Fruit fly (Drosophila melanogaster) whole organism, embryonic: Measurements from ENCODE around the gene CG15530.

Experiments
- Awh ChIP-seq: fragments of 200-800 bp; sonication (Bioruptor generic); IDR thresholded peaks from 2 replicates; pipeline ENCODE4, ENCODE4 v1.3.6; 2022; ENCODE audit warnings: missing biosample characterization, missing genetic modification characterization
- CG10267 ChIP-seq: fragments of 200-800 bp; sonication (Bioruptor generic); optimal IDR thresholded peaks from 2 replicates; lab custom pipeline; 2018; ENCODE audit warnings: missing biosample characterization, mild to moderate bottlenecking, missing genetic modification characterization, moderate library complexity
- CG10654 ChIP-seq: fragments of 200-800 bp; sonication (Bioruptor generic); optimal IDR thresholded peaks from 2 replicates; lab custom pipeline; 2016; ENCODE audit warnings: missing biosample characterization, missing genetic modification characterization
- CG10979 ChIP-seq: fragments of 200-800 bp; sonication (Bioruptor generic); optimal IDR thresholded peaks from 2 replicates; lab custom pipeline; 2018; ENCODE audit warnings: missing biosample characterization, mild to moderate bottlenecking, missing genetic modification characterization, moderate library complexity
- CG12104 ChIP-seq: fragments of 200-800 bp; sonication (Bioruptor generic); optimal IDR thresholded peaks from 3 replicates; lab custom pipeline; 2016; ENCODE audit warnings: missing biosample characterization, missing genetic modification characterization
- CG1233 ChIP-seq: fragments of 200-800 bp; sonication (Bioruptor generic); optimal IDR thresholded peaks from 4 replicates; lab custom pipeline; 2018; ENCODE audit warnings: missing biosample characterization, mild to moderate bottlenecking, missing genetic modification characterization
- CG12659 ChIP-seq: fragments of 200-800 bp; sonication (Bioruptor generic); optimal IDR thresholded peaks from 3 replicates; lab custom pipeline; 2017; ENCODE audit warnings: mild to moderate bottlenecking, missing biosample characterization, missing genetic modification reagents, missing genetic modification characterization
- CG1602 ChIP-seq: fragments of 200-800 bp; sonication (Bioruptor generic); optimal IDR thresholded peaks from 3 replicates; lab custom pipeline; 2016; ENCODE audit warnings: missing biosample characterization, missing genetic modification characterization
- CG1603 ChIP-seq: fragments of 200-800 bp; sonication (Bioruptor generic); optimal IDR thresholded peaks from 2 replicates; lab custom pipeline; 2019; ENCODE audit warnings: missing biosample characterization, mild to moderate bottlenecking, missing genetic modification characterization, moderate library complexity
- CG1647 ChIP-seq: fragments of 200-800 bp; sonication (Bioruptor generic); optimal IDR thresholded peaks from 3 replicates; lab custom pipeline; 2016; ENCODE audit warnings: missing biosample characterization, missing genetic modification characterization
- CG17385 ChIP-seq: fragments of 200-800 bp; sonication (Bioruptor generic); optimal IDR thresholded peaks from 3 replicates; lab custom pipeline; 2018; ENCODE audit warnings: missing biosample characterization, mild to moderate bottlenecking, missing genetic modification characterization
- CG17568 ChIP-seq: fragments of 200-800 bp; sonication (Bioruptor generic); optimal IDR thresholded peaks from 2 replicates; lab custom pipeline; 2018; ENCODE audit warnings: missing biosample characterization, mild to moderate bottlenecking, missing genetic modification characterization, moderate library complexity
- CG18262 ChIP-seq: fragments of 200-800 bp; optimal IDR thresholded peaks from 3 replicates; lab custom pipeline; 2019; ENCODE audit warnings: missing biosample characterization, mild to moderate bottlenecking, missing genetic modification characterization, moderate library complexity
- CG2678 ChIP-seq: fragments of 200-800 bp; sonication (Bioruptor generic); optimal IDR thresholded peaks from 3 replicates; lab custom pipeline; 2019; ENCODE audit warnings: missing biosample characterization, mild to moderate bottlenecking, missing genetic modification characterization, moderate library complexity
- CG31441 ChIP-seq: fragments of 200-800 bp; sonication (Bioruptor generic); IDR thresholded peaks from 2 replicates; pipeline ENCODE4 v1.3.6; 2022; ENCODE audit warnings: missing biosample characterization, missing genetic modification characterization
- CG34224 ChIP-seq: fragments of 200-800 bp; sonication (Bioruptor generic); IDR thresholded peaks from 3 replicates; pipeline ENCODE4 v1.3.6; 2022; ENCODE audit warnings: missing biosample characterization, missing genetic modification characterization; ENCODE audit not compliant: partially characterized antibody
- CG3995 ChIP-seq: fragments of 200-800 bp; sonication (Bioruptor generic); optimal IDR thresholded peaks from 3 replicates; lab custom pipeline; 2016; ENCODE audit warnings: missing biosample characterization, missing genetic modification characterization
- CG4854 ChIP-seq: fragments of 200-800 bp; sonication (Bioruptor generic); optimal IDR thresholded peaks from 2 replicates; lab custom pipeline; 2016; ENCODE audit warnings: missing biosample characterization, missing genetic modification characterization, inconsistent platforms
- CG7839 ChIP-seq: fragments of 200-800 bp; sonication (Bioruptor generic); optimal IDR thresholded peaks from 3 replicates; lab custom pipeline; 2018; ENCODE audit warnings: missing biosample characterization, mild to moderate bottlenecking, missing genetic modification characterization, moderate library complexity
- CG9727 ChIP-seq: fragments of 200-800 bp; sonication (Bioruptor generic); optimal IDR thresholded peaks from 3 replicates; lab custom pipeline; 2017; ENCODE audit warnings: missing biosample characterization, mild to moderate bottlenecking, missing genetic modification characterization
- Dad ChIP-seq: fragments of 200-800 bp; sonication (Bioruptor generic); optimal IDR thresholded peaks from 3 replicates; lab custom pipeline; 2016; ENCODE audit warnings: missing biosample characterization, missing genetic modification characterization
- Dip3 ChIP-seq: fragments of 200-800 bp; sonication (Bioruptor generic); optimal IDR thresholded peaks from 3 replicates; lab custom pipeline; 2016; ENCODE audit warnings: missing biosample characterization, missing genetic modification characterization
- Dp ChIP-seq: fragments of 200-800 bp; sonication (Bioruptor generic); optimal IDR thresholded peaks from 2 replicates; lab custom pipeline; 2018; ENCODE audit warnings: missing biosample characterization, mild to moderate bottlenecking, missing genetic modification characterization, moderate library complexity
- E2f2 ChIP-seq: fragments of 200-800 bp; sonication (Bioruptor generic); IDR thresholded peaks from 2 replicates; pipeline ENCODE4 v1.3.6; 2022; ENCODE audit warnings: missing biosample characterization, missing genetic modification characterization
- ERR ChIP-seq: fragments of 200-800 bp; sonication (Bioruptor generic); optimal IDR thresholded peaks from 2 replicates; lab custom pipeline; 2016; ENCODE audit warnings: missing biosample characterization, missing genetic modification characterization
- Eip74EF ChIP-seq, 2 experiments: fragments of 200-800 bp in 1 of 2; fragments of >200 bp in 1 of 2; sonication (Bioruptor generic) in 1 of 2; optimal IDR thresholded peaks; 2 replicates each; lab custom pipeline; 2017 to 2019; ENCODE audit warnings: missing biosample characterization in 2 of 2, missing genetic modification characterization in 2 of 2, mild to moderate bottlenecking in 1 of 2, moderate library complexity in 1 of 2
- HLH54F ChIP-seq: fragments of 200-800 bp; sonication (Bioruptor generic); optimal IDR thresholded peaks from 3 replicates; lab custom pipeline; 2016; ENCODE audit warnings: missing biosample characterization, missing genetic modification characterization
- Hsf ChIP-seq: fragments of 200-800 bp; sonication (Bioruptor generic); optimal IDR thresholded peaks from 3 replicates; lab custom pipeline; 2016; ENCODE audit warnings: missing biosample characterization, missing genetic modification characterization
- Myb ChIP-seq: fragments of 200-800 bp; sonication (Bioruptor generic); optimal IDR thresholded peaks from 2 replicates; lab custom pipeline; 2016; ENCODE audit warnings: missing biosample characterization, missing genetic modification characterization
- PHDP ChIP-seq: fragments of 200-800 bp; sonication (Bioruptor generic); optimal IDR thresholded peaks from 3 replicates; lab custom pipeline; 2018; ENCODE audit warnings: missing biosample characterization, mild to moderate bottlenecking, missing genetic modification characterization, moderate library complexity
- Scr ChIP-seq: fragments of 200-800 bp; sonication (Bioruptor generic); IDR thresholded peaks from 2 replicates; pipeline ENCODE4 v1.3.6; 2022; ENCODE audit warnings: missing biosample characterization, missing genetic modification characterization; ENCODE audit not compliant: partially characterized antibody
- Sox100B ChIP-seq: fragments of 200-800 bp; sonication (Bioruptor generic); optimal IDR thresholded peaks from 3 replicates; lab custom pipeline; 2018; ENCODE audit warnings: missing biosample characterization, mild to moderate bottlenecking, missing genetic modification characterization
- Ssrp ChIP-seq: fragments of 200-800 bp; sonication (Bioruptor generic); optimal IDR thresholded peaks from 2 replicates; lab custom pipeline; 2018; ENCODE audit warnings: missing biosample characterization, mild to moderate bottlenecking, missing genetic modification characterization, moderate library complexity
- Trl ChIP-seq, 3 experiments: fragments of >200 bp in 2 of 3; fragments of 200-800 bp in 1 of 3; sonication (Bioruptor generic) in 1 of 3; optimal IDR thresholded peaks; 2 replicates in 1 of 3; 3 replicates in 2 of 3; lab custom pipeline; 2016 to 2017; ENCODE audit warnings: missing biosample characterization in 1 of 3, missing genetic modification characterization in 1 of 3
- bab2 ChIP-seq: fragments of 200-800 bp; sonication (Bioruptor generic); optimal IDR thresholded peaks from 2 replicates; lab custom pipeline; 2016; ENCODE audit warnings: missing biosample characterization, missing genetic modification characterization
- cad ChIP-seq: fragments of >200 bp; optimal IDR thresholded peaks from 2 replicates; lab custom pipeline; 2017; ENCODE audit warnings: missing biosample characterization, missing genetic modification characterization
- chif ChIP-seq, 2 experiments: fragments of 200-800 bp; sonication (Bioruptor generic); optimal IDR thresholded peaks; 3 replicates each; lab custom pipeline; 2016; ENCODE audit warnings: missing biosample characterization in 2 of 2, missing genetic modification characterization in 2 of 2
- dm ChIP-seq: fragments of 200-800 bp; sonication (Bioruptor generic); optimal IDR thresholded peaks from 3 replicates; lab custom pipeline; 2016; ENCODE audit warnings: missing biosample characterization, missing genetic modification characterization
- esg ChIP-seq: fragments of 200-800 bp; sonication (Bioruptor generic); conservative IDR thresholded peaks from 2 replicates; pipeline ENCODE4 v1.3.6; 2022; ENCODE audit warnings: missing biosample characterization, missing genetic modification characterization
- eyg ChIP-seq: fragments of 200-800 bp; sonication (Bioruptor generic); optimal IDR thresholded peaks from 3 replicates; lab custom pipeline; 2016; ENCODE audit warnings: missing biosample characterization, missing genetic modification characterization
- gce ChIP-seq: fragments of 200-800 bp; sonication (Bioruptor generic); IDR thresholded peaks from 3 replicates; pipeline ENCODE4 v1.3.6; 2022; ENCODE audit warnings: missing biosample characterization, missing genetic modification characterization
- gem ChIP-seq: fragments of 200-800 bp; sonication (Bioruptor generic); optimal IDR thresholded peaks from 2 replicates; lab custom pipeline; 2019; ENCODE audit warnings: missing biosample characterization, mild to moderate bottlenecking, missing genetic modification characterization, moderate library complexity
- lola ChIP-seq, 3 experiments: fragments of >200 bp in 2 of 3; fragments of 200-800 bp in 1 of 3; sonication (Bioruptor generic) in 1 of 3; optimal IDR thresholded peaks; 2 replicates each; lab custom pipeline; 2017 to 2019; ENCODE audit warnings: missing biosample characterization in 3 of 3, missing genetic modification characterization in 3 of 3, mild to moderate bottlenecking in 1 of 3, moderate library complexity in 1 of 3
- p53 ChIP-seq: fragments of 200-800 bp; sonication (Bioruptor generic); optimal IDR thresholded peaks from 2 replicates; lab custom pipeline; 2016; ENCODE audit warnings: missing biosample characterization, missing genetic modification characterization
- pb ChIP-seq: fragments of 200-800 bp; sonication (Bioruptor generic); optimal IDR thresholded peaks from 3 replicates; lab custom pipeline; 2016; ENCODE audit warnings: missing biosample characterization, missing genetic modification characterization
- pfk ChIP-seq: fragments of 200-800 bp; sonication (Bioruptor generic); optimal IDR thresholded peaks from 2 replicates; lab custom pipeline; 2018; ENCODE audit warnings: missing biosample characterization, mild to moderate bottlenecking, missing genetic modification characterization, moderate library complexity
- prd ChIP-seq, 3 experiments: fragments of >200 bp in 2 of 3; fragments of 200-800 bp in 1 of 3; sonication (Bioruptor generic) in 1 of 3; optimal IDR thresholded peaks in 2 of 3; IDR thresholded peaks in 1 of 3; 2 replicates in 2 of 3; 3 replicates in 1 of 3; pipeline versions ENCODE4 v1.3.6 to Lab custom; 2017 to 2022; ENCODE audit warnings: missing biosample characterization in 1 of 3, missing genetic modification characterization in 1 of 3
- repo ChIP-seq: fragments of 200-800 bp; sonication (Bioruptor generic); optimal IDR thresholded peaks from 2 replicates; lab custom pipeline; 2016; ENCODE audit warnings: missing biosample characterization, missing genetic modification characterization
- zfh1 ChIP-seq: fragments of 200-800 bp; sonication (Bioruptor generic); IDR thresholded peaks from 3 replicates; pipeline ENCODE4 v1.3.6; 2022; ENCODE audit warnings: missing biosample characterization, missing genetic modification characterization

The CG15530 gene

DNA sequence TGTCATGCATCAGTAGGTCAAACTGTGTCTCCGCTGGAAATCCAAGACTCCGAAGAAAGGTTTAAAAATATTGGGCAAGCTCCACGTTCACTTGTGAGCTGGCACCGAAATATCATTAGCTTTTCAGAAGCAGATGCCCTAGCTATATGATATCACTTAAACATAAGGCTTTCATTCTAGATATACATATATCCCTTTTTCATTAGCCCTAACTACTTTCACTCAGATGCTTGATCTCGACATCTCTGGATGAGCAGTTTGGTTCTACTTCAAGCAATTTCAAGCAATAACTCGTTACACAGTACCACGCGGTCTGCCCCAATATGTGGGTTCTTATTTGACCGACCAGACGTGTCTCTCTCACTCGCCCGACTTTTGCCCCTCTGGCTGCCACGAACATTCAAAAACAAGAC lies 13.8 kb downstream of the CG15530 start (continued):
- no peak for TF ChIP-seq CG34224 (GFP tag; lab: Robert Waterston, UW)
- peak; percentile 34 for TF ChIP-seq CG1603 (tag; lab: Kevin White, UChicago)
- TF ChIP-seq CG10654 (GFP tag; lab: Kevin White, UChicago), result no peak
- TF ChIP-seq CG31441, result peak; percentile 45; the same call in 1 of the 2 replicates
- TF ChIP-seq gem, result peak; percentile 61
- peak; percentile 34 for TF ChIP-seq Sox100B (GFP tag; lab: Kevin White, UChicago)
- peak; percentile 19 for TF ChIP-seq dm (GFP tag; lab: Kevin White, UChicago)
- peak; percentile 58 for TF ChIP-seq CG18262
- TF ChIP-seq zfh1 (GFP tag; lab: Robert Waterston, UW), result peak; percentile 48; the same call in 1 of the 3 replicates
- peak; percentile 56 for TF ChIP-seq CG12659 (GFP tag; lab: Kevin White, UChicago)
- peak in 1 of 3 experiments; percentile 33 for TF ChIP-seq lola (GFP tag; optimal IDR thresholded peaks at IDR 0.05; lab: Kevin White, UChicago)
- peak in 1 of 2 experiments; percentile 59 for TF ChIP-seq chif (GFP tag; optimal IDR thresholded peaks at IDR 0.05; lab: Kevin White, UChicago)
- peak; percentile 3 for TF ChIP-seq CG12104
- no peak for TF ChIP-seq prd (optimal IDR thresholded peaks at IDR 0.05; lab: Kevin White, UChicago)
- TF ChIP-seq prd (GFP tag; IDR thresholded peaks at IDR 0.05; lab: Robert Waterston, UW), result peak; percentile 6; the same call in 1 of the 3 replicates
- peak; percentile 35 for TF ChIP-seq CG1602 (GFP tag; lab: Kevin White, UChicago)
- peak; percentile 73 for TF ChIP-seq CG7839 (tag; lab: Kevin White, UChicago)
- TF ChIP-seq Dp (GFP tag; lab: Kevin White, UChicago), result no peak
- peak; percentile 36 for TF ChIP-seq CG10979
- TF ChIP-seq gce, result no peak
- peak; percentile 18 for TF ChIP-seq Myb (GFP tag; lab: Kevin White, UChicago)
- peak; percentile 24 for TF ChIP-seq bab2
- TF ChIP-seq PHDP (tag; lab: Kevin White, UChicago), result peak; percentile 23
- no peak for TF ChIP-seq pfk (GFP tag; lab: Kevin White, UChicago)
- TF ChIP-seq CG10267 (tag; lab: Kevin White, UChicago), result peak; percentile 5
- TF ChIP-seq Eip74EF (GFP tag; optimal IDR thresholded peaks at IDR 0.05; lab: Kevin White, UChicago), result peak in 1 of 2 experiments; percentile 22
- no peak for TF ChIP-seq CG17568 (GFP tag; lab: Kevin White, UChicago)
- TF ChIP-seq CG1647 (GFP tag; lab: Kevin White, UChicago), result peak; percentile 37
- no peak for TF ChIP-seq CG4854 (GFP tag; lab: Kevin White, UChicago)
- TF ChIP-seq repo (GFP tag; lab: Kevin White, UChicago), result peak; percentile 30
- TF ChIP-seq CG17385 (GFP tag; lab: Kevin White, UChicago), result peak; percentile 51
- TF ChIP-seq Scr, result no peak
- TF ChIP-seq esg (GFP tag; lab: Robert Waterston, UW), result 0 out of 2 replicates have a peak, but pooled peaks have one; percentile 5
- peak; percentile 52 for TF ChIP-seq CG2678 (tag; lab: Kevin White, UChicago)
- TF ChIP-seq CG1233 (GFP tag; lab: Kevin White, UChicago), result peak; percentile 29
- TF ChIP-seq p53 (GFP tag; lab: Kevin White, UChicago), result peak; percentile 10
- no peak for TF ChIP-seq Awh (GFP tag; lab: Robert Waterston, UW)
- TF ChIP-seq pb, result peak; percentile 47
- peak; percentile 20 for TF ChIP-seq Dip3 (GFP tag; lab: Kevin White, UChicago)
- peak; percentile 31 for TF ChIP-seq Hsf (GFP tag; lab: Kevin White, UChicago)
- TF ChIP-seq Trl (optimal IDR thresholded peaks at IDR 0.05; lab: Kevin White, UChicago), result no peak
- TF ChIP-seq Trl (GFP tag; optimal IDR thresholded peaks at IDR 0.05; lab: Kevin White, UChicago), result peak; percentile 46
- TF ChIP-seq HLH54F (GFP tag; lab: Kevin White, UChicago), result peak; percentile 50
- TF ChIP-seq eyg (GFP tag; lab: Kevin White, UChicago), result peak; percentile 32
- peak; percentile 47 for TF ChIP-seq CG9727 (GFP tag; lab: Kevin White, UChicago)
- TF ChIP-seq Ssrp (tag; lab: Kevin White, UChicago), result peak; percentile 48
- no peak for TF ChIP-seq CG3995 (GFP tag; lab: Kevin White, UChicago)
- TF ChIP-seq cad, result no peak
- no peak for TF ChIP-seq Dad (GFP tag; lab: Kevin White, UChicago)
- TF ChIP-seq ERR, result no peak
- no peak for TF ChIP-seq E2f2 (GFP tag; lab: Robert Waterston, UW)
